Worm (Caenorhabditis elegans): ENCODE results near the gene ugt-44.

- TF ChIP-seq sptf-1 (tag; optimal IDR thresholded peaks at IDR 0.05): no peak
- no peak for TF ChIP-seq nhr-12 (tag; optimal IDR thresholded peaks at IDR 0.05)
- TF ChIP-seq snpc-4 (tag; optimal IDR thresholded peaks at IDR 0.05): no peak
- TF ChIP-seq mep-1 (tag; optimal IDR thresholded peaks at IDR 0.05): no peak
- no peak for TF ChIP-seq nhr-76 (tag; optimal IDR thresholded peaks at IDR 0.05)
- no peak for TF ChIP-seq ces-1 (GFP tag; optimal IDR thresholded peaks at IDR 0.05)
- TF ChIP-seq lin-32 (GFP tag; optimal IDR thresholded peaks at IDR 0.05): no peak
- no peak for TF ChIP-seq lin-13 (tag; optimal IDR thresholded peaks at IDR 0.05)
- no peak for TF ChIP-seq zip-8 (tag; optimal IDR thresholded peaks at IDR 0.05)
- TF ChIP-seq ceh-43 (GFP tag; optimal IDR thresholded peaks at IDR 0.05): no peak
- TF ChIP-seq unc-39 (tag; optimal IDR thresholded peaks at IDR 0.05): no peak
- TF ChIP-seq cnd-1 (tag; optimal IDR thresholded peaks at IDR 0.05): no peak
- no peak for TF ChIP-seq unc-62 (GFP tag; optimal IDR thresholded peaks at IDR 0.05)
These were observed 12.4 kb upstream of the ugt-44 start, which contains the start of gene srb-17 for ce11 chrIV:10457137-10457536.
